Worm (Caenorhabditis elegans): ENCODE results near the gene B0554.2.

B0554.2 gene

DNA sequence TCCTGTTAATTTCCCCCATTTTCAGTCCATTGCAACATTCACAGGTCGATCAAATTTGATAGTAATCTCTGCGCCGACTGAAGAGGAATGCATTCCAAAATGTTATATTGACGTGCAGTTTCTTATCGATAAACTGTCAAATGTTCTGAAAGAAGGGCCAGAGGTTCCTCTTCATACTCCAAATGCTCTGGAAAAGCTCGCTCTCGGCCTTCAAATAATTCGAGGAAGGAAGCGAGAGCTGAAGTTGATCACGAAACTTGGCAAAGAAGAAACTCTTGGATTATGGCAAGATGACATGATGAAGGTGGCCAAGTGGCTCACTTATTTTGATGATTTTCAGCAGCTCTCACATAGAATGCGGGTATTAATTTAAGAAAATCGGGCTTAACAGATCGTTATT is 45.0 kb downstream of the B0554.2 start:
- TF ChIP-seq bed-3 (GFP tag; optimal IDR thresholded peaks at IDR 0.05) (no peak), lsy-2 (tag; optimal IDR thresholded peaks at IDR 0.05) (no peak), ham-2 (GFP tag; optimal IDR thresholded peaks at IDR 0.05) (no peak), sem-2 (GFP tag; optimal IDR thresholded peaks at IDR 0.05) (no peak), M03D4.4 (tag; optimal IDR thresholded peaks at IDR 0.05) (no peak), ceh-43 (GFP tag; optimal IDR thresholded peaks at IDR 0.05) (no peak), ceh-39 (tag; optimal IDR thresholded peaks at IDR 0.05) (no peak), zip-8 (tag; optimal IDR thresholded peaks at IDR 0.05) (no peak), unc-39 (tag; optimal IDR thresholded peaks at IDR 0.05) (no peak), nhr-76 (tag; optimal IDR thresholded peaks at IDR 0.05) (no peak)

DNA sequence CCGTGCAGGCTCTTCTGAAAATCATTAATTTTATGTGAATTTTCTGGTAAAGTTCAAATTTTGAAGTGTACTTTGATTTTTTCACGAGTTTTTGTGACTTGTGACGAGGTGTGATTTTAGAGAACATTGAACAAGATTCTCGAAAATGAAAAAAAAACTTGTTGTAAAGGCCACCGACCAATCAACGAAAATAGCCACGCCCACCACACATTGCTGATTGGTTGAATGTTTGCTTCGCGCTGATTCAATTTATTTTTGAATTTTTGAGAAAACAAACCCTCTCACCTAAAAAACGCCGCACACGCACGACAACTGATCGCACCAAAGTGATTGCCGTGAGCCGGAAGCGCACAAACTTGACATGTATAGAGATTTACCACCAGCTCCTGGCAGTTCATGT is 48.9 kb downstream of the B0554.2 start:
- no peak for TF ChIP-seq unc-62 (GFP tag; optimal IDR thresholded peaks at IDR 0.05)
- no peak for TF ChIP-seq lin-32 (GFP tag; optimal IDR thresholded peaks at IDR 0.05)
- TF ChIP-seq ceh-39 (tag; optimal IDR thresholded peaks at IDR 0.05) = no peak
- no peak for TF ChIP-seq mls-2 (tag; optimal IDR thresholded peaks at IDR 0.05)
- TF ChIP-seq tbx-8 (GFP tag; optimal IDR thresholded peaks at IDR 0.05) = no peak
- TF ChIP-seq lsy-2 (tag; optimal IDR thresholded peaks at IDR 0.05) = no peak
- TF ChIP-seq drap-1 (GFP tag; optimal IDR thresholded peaks at IDR 0.05) = no peak
- no peak for TF ChIP-seq nhr-237 (tag; optimal IDR thresholded peaks at IDR 0.05)
- no peak for TF ChIP-seq elt-3 (tag; optimal IDR thresholded peaks at IDR 0.05)
- no peak for TF ChIP-seq mab-5 (tag; optimal IDR thresholded peaks at IDR 0.05)
- TF ChIP-seq nhr-2 (tag; optimal IDR thresholded peaks at IDR 0.05) = no peak
- TF ChIP-seq nhr-12 (tag; optimal IDR thresholded peaks at IDR 0.05) = no peak
- TF ChIP-seq pha-4 (tag; optimal IDR thresholded peaks at IDR 0.05) = no peak
- no peak for TF ChIP-seq M03D4.4 (tag; optimal IDR thresholded peaks at IDR 0.05)
- no peak for TF ChIP-seq unc-120 (tag; optimal IDR thresholded peaks at IDR 0.05; ENCODE audit: poor library complexity, severe bottlenecking)
- no peak for TF ChIP-seq sptf-1 (tag; optimal IDR thresholded peaks at IDR 0.05)
- no peak for TF ChIP-seq bed-3 (GFP tag; optimal IDR thresholded peaks at IDR 0.05)
- no peak for TF ChIP-seq blmp-1 (tag; optimal IDR thresholded peaks at IDR 0.05)

DNA sequence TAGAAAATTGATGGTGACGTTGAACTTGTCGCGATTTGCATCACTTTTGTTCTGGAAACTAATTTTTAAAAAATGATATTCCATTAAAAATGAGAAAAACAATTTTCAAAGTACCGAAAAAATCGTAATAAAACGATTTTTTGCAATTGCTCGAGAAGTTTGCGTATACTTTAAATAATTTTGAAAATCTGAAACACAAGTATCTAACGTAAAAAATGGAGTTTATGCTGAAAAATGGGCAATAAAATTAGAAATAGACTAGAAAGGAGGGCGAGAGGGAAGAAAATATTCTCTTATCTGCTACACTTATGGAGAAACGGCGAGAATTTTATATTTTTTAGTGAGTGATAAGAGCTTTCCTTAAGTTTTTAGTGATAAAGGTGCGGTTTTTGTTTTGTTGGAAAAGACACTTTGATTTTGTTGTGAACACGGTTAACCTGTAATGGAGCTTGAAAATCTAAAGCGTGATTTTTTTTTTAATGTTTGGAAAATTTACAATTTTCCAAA is 49.3 kb downstream of the B0554.2 start, which contains the start of gene nhr-130:
nhr-130 (minus strand) TSS at position 51 of the 507 bp plus-strand sequence.
- TF ChIP-seq nhr-12 (tag; optimal IDR thresholded peaks at IDR 0.05) = no peak
- TF ChIP-seq sem-2 (GFP tag; optimal IDR thresholded peaks at IDR 0.05) = no peak
- TF ChIP-seq flh-1 (GFP tag; optimal IDR thresholded peaks at IDR 0.05) = no peak
- no peak for TF ChIP-seq lsy-2 (tag; optimal IDR thresholded peaks at IDR 0.05)
- no peak for TF ChIP-seq pha-4 (tag; optimal IDR thresholded peaks at IDR 0.05)
- no peak for TF ChIP-seq elt-3 (tag; optimal IDR thresholded peaks at IDR 0.05)
- no peak for TF ChIP-seq lin-13 (tag; optimal IDR thresholded peaks at IDR 0.05)
- TF ChIP-seq lin-32 (GFP tag; optimal IDR thresholded peaks at IDR 0.05) = no peak
- TF ChIP-seq blmp-1 (tag; optimal IDR thresholded peaks at IDR 0.05) = no peak
- no peak for TF ChIP-seq nhr-237 (tag; optimal IDR thresholded peaks at IDR 0.05)
- TF ChIP-seq ceh-43 (GFP tag; optimal IDR thresholded peaks at IDR 0.05) = no peak
- TF ChIP-seq elt-1 (tag; optimal IDR thresholded peaks at IDR 0.05; ENCODE audit: borderline replicate concordance, insufficient read depth) = no peak
- TF ChIP-seq nhr-76 (tag; optimal IDR thresholded peaks at IDR 0.05) = no peak
- no peak for TF ChIP-seq unc-120 (tag; optimal IDR thresholded peaks at IDR 0.05; ENCODE audit: poor library complexity, severe bottlenecking)
- TF ChIP-seq snpc-4 (tag; optimal IDR thresholded peaks at IDR 0.05) = no peak

DNA sequence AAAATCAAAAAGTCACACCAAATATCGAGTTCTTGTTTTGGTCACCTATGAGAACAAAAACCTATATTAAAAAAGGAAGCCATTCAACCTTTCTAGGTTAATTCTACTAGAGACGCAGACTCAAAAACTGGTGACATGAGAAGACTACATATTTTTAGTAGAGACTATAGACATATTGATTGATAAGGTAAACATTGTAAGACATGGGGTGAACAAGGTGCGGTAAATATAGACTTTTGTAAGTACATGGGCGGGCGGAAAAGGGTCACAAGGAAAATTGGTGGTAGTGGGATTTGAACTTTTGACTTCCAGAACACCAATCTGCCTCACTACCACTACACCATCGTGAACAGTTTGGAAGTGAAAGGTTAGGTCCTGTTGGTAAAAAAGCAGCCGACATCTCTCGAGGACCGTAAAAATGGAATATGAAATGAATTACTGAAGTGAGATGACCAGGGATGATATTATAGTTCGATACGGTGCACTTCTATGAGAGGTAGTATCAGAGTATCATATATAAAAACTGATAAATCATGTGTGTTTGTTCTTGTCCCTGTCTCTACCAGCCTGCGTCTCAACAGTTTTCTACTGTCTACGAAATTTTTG is 50.4 kb downstream of the B0554.2 start, which contains the start of gene nhr-212:
nhr-212 (plus strand) TSS at position 573 of the 606 bp plus-strand sequence.
- TF ChIP-seq nhr-28 (tag; optimal IDR thresholded peaks at IDR 0.05) = no peak
- TF ChIP-seq lsy-2 (tag; optimal IDR thresholded peaks at IDR 0.05) = no peak
- no peak for TF ChIP-seq nhr-76 (tag; optimal IDR thresholded peaks at IDR 0.05)
- no peak for TF ChIP-seq nhr-2 (tag; optimal IDR thresholded peaks at IDR 0.05)
- TF ChIP-seq ham-2 (GFP tag; optimal IDR thresholded peaks at IDR 0.05) = no peak
- TF ChIP-seq blmp-1 (tag; optimal IDR thresholded peaks at IDR 0.05) = no peak
- peak; percentile 6 for TF ChIP-seq pha-4 (tag; optimal IDR thresholded peaks at IDR 0.05)
- no peak for TF ChIP-seq M03D4.4 (tag; optimal IDR thresholded peaks at IDR 0.05)

All from whole organism, mixed stage, embryonic.